Worm (Caenorhabditis elegans): Measurements from ENCODE around the gene C17B7.5.

ce11 chrV:3351266-3351665 lies 17.8 kb downstream of the C17B7.5 start, which contains the start of gene str-63:
- TF ChIP-seq ama-1 (optimal IDR thresholded peaks at IDR 0.05) (no peak), ama-1 (GFP tag; optimal IDR thresholded peaks at IDR 0.05) (no peak), rcor-1 (GFP tag; IDR thresholded peaks at IDR 0.05) (no peak), somi-1 (GFP tag; optimal IDR thresholded peaks at IDR 0.05) (no peak), snpc-1.1 (tag; optimal IDR thresholded peaks at IDR 0.05; ENCODE audit: insufficient read depth) (no peak), sptf-2 (GFP tag; optimal IDR thresholded peaks at IDR 0.05) (no peak), rpc-1 (optimal IDR thresholded peaks at IDR 0.05) (no peak), rpc-1 (tag; optimal IDR thresholded peaks at IDR 0.05) (no peak), F33H1.4 (GFP tag; IDR thresholded peaks at IDR 0.05) (no peak), let-526 (GFP tag; IDR thresholded peaks at IDR 0.05) (no peak), unc-62 (GFP tag; optimal IDR thresholded peaks at IDR 0.05) (no peak), lin-40 (tag; optimal IDR thresholded peaks at IDR 0.05) (no peak), snpc-4 (GFP tag; optimal IDR thresholded peaks at IDR 0.05) (no peak), snpc-4 (tag; optimal IDR thresholded peaks at IDR 0.05) (no peak), mxl-1 (tag; optimal IDR thresholded peaks at IDR 0.05) (no peak)

All from whole organism, young adult.